Worm (Caenorhabditis elegans) whole organism, late embryonic: Measurements from ENCODE around the gene rpn-5.

Source experiments
- ama-1 ChIP-seq: fragments of 150-350 bp; optimal IDR thresholded peaks from 2 replicates; lab custom pipeline; 2014
- ceh-30 ChIP-seq: fragments of 150-350 bp; optimal IDR thresholded peaks from 2 replicates; lab custom pipeline; 2014; ENCODE audit warnings: missing biosample characterization, missing genetic modification characterization
- ceh-45 ChIP-seq: fragments of 200-800 bp; sonication (Bioruptor generic); IDR thresholded peaks from 2 replicates; pipeline ENCODE4 v1.3.6; 2022; ENCODE audit warnings: missing genetic modification reagents, missing genetic modification characterization, missing compliant biosample characterization
- fkh-10 ChIP-seq: fragments of 150-350 bp; optimal IDR thresholded peaks from 2 replicates; lab custom pipeline; 2014; ENCODE audit warnings: missing biosample characterization, missing genetic modification reagents, missing genetic modification characterization
- gmeb-2 ChIP-seq: sonication (generic microtip); optimal IDR thresholded peaks from 2 replicates; lab custom pipeline; 2016; ENCODE audit warnings: missing genetic modification characterization, inconsistent platforms, missing compliant biosample characterization
- lin-11 ChIP-seq: fragments of 200-800 bp; sonication (Bioruptor generic); optimal IDR thresholded peaks from 2 replicates; lab custom pipeline; 2018; ENCODE audit warnings: mild to moderate bottlenecking, missing genetic modification characterization, missing compliant biosample characterization
- nhr-11 ChIP-seq: fragments of 150-350 bp; optimal IDR thresholded peaks from 2 replicates; lab custom pipeline; 2014; ENCODE audit warnings: missing biosample characterization, missing genetic modification characterization

DNA sequence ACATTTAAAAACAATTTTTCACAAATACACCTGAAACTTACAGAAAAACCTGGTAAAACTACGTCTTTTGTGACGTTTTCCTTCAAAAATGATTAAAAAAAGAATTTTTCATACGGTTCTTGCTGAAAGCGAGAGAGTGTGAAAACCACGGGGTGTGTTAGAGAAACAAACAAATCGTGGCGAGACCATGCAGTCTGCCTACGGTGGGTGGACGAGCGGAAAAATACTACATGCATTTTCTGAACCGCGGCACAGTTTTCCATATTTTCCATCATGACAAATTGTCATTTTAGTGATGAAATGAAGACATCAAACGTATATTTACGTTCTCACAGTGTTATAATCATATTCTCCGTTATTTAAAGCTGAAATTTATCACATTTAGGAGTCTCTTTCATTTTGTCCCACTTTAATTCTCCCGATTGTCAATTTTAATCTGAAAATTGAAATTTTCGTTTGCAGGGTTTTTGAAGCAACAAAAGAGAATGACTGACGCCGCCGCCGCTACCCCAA is 8.2 kb upstream of the rpn-5 start, which contains the start of the genes F10G7.9 and tsn-1:
- TF ChIP-seq gmeb-2 (no peak), ceh-30 (no peak), ceh-45 (no peak), nhr-11 (tag; lab: Kevin White, UChicago) (no peak), fkh-10 (GFP tag; lab: Kevin White, UChicago) (no peak), ama-1 (lab: Kevin White, UChicago) (no peak), lin-11 (no peak)
